Fruit fly (Drosophila melanogaster) whole organism, prepupa: ENCODE results near the gene CG10516.

Source experiments
- CG10631 ChIP-seq: fragments of 200-800 bp; sonication (Bioruptor generic); optimal IDR thresholded peaks from 2 replicates; lab custom pipeline; 2016; ENCODE audit warnings: missing biosample characterization, missing genetic modification characterization
- CG11762 ChIP-seq: fragments of 200-800 bp; sonication (Bioruptor generic); optimal IDR thresholded peaks from 3 replicates; lab custom pipeline; 2016; ENCODE audit warnings: missing biosample characterization, missing genetic modification characterization; ENCODE audit not compliant: insufficient read depth
- CG15336 ChIP-seq: fragments of 200-800 bp; sonication (Bioruptor generic); IDR thresholded peaks from 2 replicates; pipeline ENCODE4 v1.3.6; 2022; ENCODE audit warnings: missing biosample characterization, missing genetic modification characterization
- CG16779 ChIP-seq: fragments of 200-800 bp; sonication (Bioruptor generic); optimal IDR thresholded peaks from 3 replicates; lab custom pipeline; 2017; ENCODE audit warnings: missing biosample characterization, mild to moderate bottlenecking, missing genetic modification characterization
- CG3032 ChIP-seq: fragments of 200-800 bp; optimal IDR thresholded peaks from 2 replicates; lab custom pipeline; 2019; ENCODE audit warnings: missing biosample characterization, mild to moderate bottlenecking, missing genetic modification characterization, moderate library complexity
- CG31627 ChIP-seq: fragments of 200-800 bp; sonication (Bioruptor generic); optimal IDR thresholded peaks from 3 replicates; lab custom pipeline; 2016; ENCODE audit warnings: missing biosample characterization, missing genetic modification characterization
- CG34406 ChIP-seq: fragments of 200-800 bp; sonication (Bioruptor generic); optimal IDR thresholded peaks from 3 replicates; lab custom pipeline; 2016; ENCODE audit warnings: missing biosample characterization, missing genetic modification characterization
- CG3919 ChIP-seq: fragments of 200-800 bp; sonication (Bioruptor generic); optimal IDR thresholded peaks from 3 replicates; lab custom pipeline; 2016; ENCODE audit warnings: missing biosample characterization, missing genetic modification characterization
- CG4318 ChIP-seq: fragments of 200-800 bp; sonication (Bioruptor generic); optimal IDR thresholded peaks from 3 replicates; lab custom pipeline; 2017; ENCODE audit warnings: missing biosample characterization, mild to moderate bottlenecking, missing genetic modification characterization
- CG6163 ChIP-seq: fragments of 200-800 bp; sonication (Bioruptor generic); IDR thresholded peaks from 3 replicates; pipeline ENCODE4 v1.3.6; 2022; ENCODE audit warnings: missing biosample characterization, missing genetic modification characterization
- CG6276 ChIP-seq: fragments of 200-800 bp; sonication (Bioruptor generic); optimal IDR thresholded peaks from 2 replicates; lab custom pipeline; 2017; ENCODE audit warnings: missing biosample characterization, mild to moderate bottlenecking, missing genetic modification characterization
- CG6792 ChIP-seq: fragments of 200-800 bp; sonication (Bioruptor generic); optimal IDR thresholded peaks from 3 replicates; lab custom pipeline; 2016; ENCODE audit warnings: missing biosample characterization, missing genetic modification characterization
- CG6854 ChIP-seq: fragments of 200-800 bp; sonication (Bioruptor generic); optimal IDR thresholded peaks from 2 replicates; lab custom pipeline; 2017; ENCODE audit warnings: missing biosample characterization, mild to moderate bottlenecking, missing genetic modification characterization
- CG7368 ChIP-seq: fragments of 200-800 bp; sonication (Bioruptor generic); optimal IDR thresholded peaks from 3 replicates; lab custom pipeline; 2016; ENCODE audit warnings: missing biosample characterization, missing genetic modification characterization
- CG8119 ChIP-seq: fragments of 200-800 bp; sonication (Bioruptor generic); IDR thresholded peaks from 3 replicates; pipeline ENCODE4 v1.3.6; 2022; ENCODE audit warnings: missing biosample characterization, missing genetic modification characterization
- Eip78C ChIP-seq: fragments of 200-800 bp; sonication (Bioruptor generic); peaks from one replicate; lab custom pipeline; 2016; ENCODE audit warnings: missing biosample characterization, missing genetic modification characterization
- Ets21C ChIP-seq: fragments of 200-800 bp; sonication (Bioruptor generic); optimal IDR thresholded peaks from 3 replicates; lab custom pipeline; 2016; ENCODE audit warnings: missing biosample characterization, missing genetic modification characterization
- Ets96B ChIP-seq: fragments of 200-800 bp; optimal IDR thresholded peaks from 2 replicates; lab custom pipeline; 2019; ENCODE audit warnings: missing biosample characterization, mild to moderate bottlenecking, missing genetic modification characterization, moderate library complexity
- Gug ChIP-seq: fragments of 200-800 bp; sonication (Bioruptor generic); IDR thresholded peaks from 2 replicates; pipeline ENCODE4 v1.3.6; 2022; ENCODE audit warnings: missing biosample characterization, missing genetic modification characterization
- Lpt ChIP-seq: fragments of 200-800 bp; sonication (Bioruptor generic); optimal IDR thresholded peaks from 3 replicates; lab custom pipeline; 2016; ENCODE audit warnings: missing biosample characterization, missing genetic modification characterization
- Met ChIP-seq: fragments of 200-800 bp; sonication (Bioruptor generic); optimal IDR thresholded peaks from 3 replicates; lab custom pipeline; 2016; ENCODE audit warnings: missing biosample characterization, missing genetic modification characterization
- OdsH ChIP-seq: fragments of 200-800 bp; sonication (Bioruptor generic); optimal IDR thresholded peaks from 3 replicates; lab custom pipeline; 2016; ENCODE audit warnings: missing biosample characterization, missing genetic modification characterization
- Sox102F ChIP-seq: fragments of 200-800 bp; sonication (Bioruptor generic); optimal IDR thresholded peaks from 2 replicates; lab custom pipeline; 2016; ENCODE audit warnings: missing biosample characterization, mild to moderate bottlenecking, missing genetic modification characterization
- Sox14 ChIP-seq: fragments of 200-800 bp; sonication (Bioruptor generic); optimal IDR thresholded peaks from 3 replicates; lab custom pipeline; 2016; ENCODE audit warnings: missing biosample characterization, missing genetic modification characterization
- Sox15 ChIP-seq: fragments of 200-800 bp; sonication (Bioruptor generic); optimal IDR thresholded peaks from 3 replicates; lab custom pipeline; 2016; ENCODE audit warnings: missing biosample characterization, missing genetic modification characterization
- achi ChIP-seq: fragments of 200-800 bp; sonication (Bioruptor generic); optimal IDR thresholded peaks from 3 replicates; lab custom pipeline; 2016; ENCODE audit warnings: missing biosample characterization, missing genetic modification characterization
- cyc ChIP-seq: fragments of 200-800 bp; sonication (Bioruptor generic); optimal IDR thresholded peaks from 3 replicates; lab custom pipeline; 2016; ENCODE audit warnings: missing biosample characterization, missing genetic modification characterization
- dsx ChIP-seq: fragments of 200-800 bp; optimal IDR thresholded peaks from 3 replicates; lab custom pipeline; 2019; ENCODE audit warnings: missing biosample characterization, mild to moderate bottlenecking, missing genetic modification characterization, moderate library complexity; ENCODE audit not compliant: poor library complexity, severe bottlenecking
- esn ChIP-seq: fragments of 200-800 bp; sonication (Bioruptor generic); optimal IDR thresholded peaks from 2 replicates; lab custom pipeline; 2016; ENCODE audit warnings: missing biosample characterization, mild to moderate bottlenecking, missing genetic modification characterization, moderate library complexity
- fd59A ChIP-seq: fragments of 200-800 bp; sonication (Bioruptor generic); optimal IDR thresholded peaks from 2 replicates; lab custom pipeline; 2017; ENCODE audit warnings: missing biosample characterization, mild to moderate bottlenecking, missing genetic modification characterization, missing genetic modification reagents
- fd85E ChIP-seq: fragments of 200-800 bp; sonication (Bioruptor generic); optimal IDR thresholded peaks from 3 replicates; lab custom pipeline; 2016; ENCODE audit warnings: missing biosample characterization, missing genetic modification characterization
- fkh ChIP-seq: fragments of 200-800 bp; sonication (Bioruptor generic); optimal IDR thresholded peaks from 3 replicates; lab custom pipeline; 2017; ENCODE audit warnings: missing biosample characterization, mild to moderate bottlenecking, missing genetic modification characterization, moderate library complexity
- lz ChIP-seq: fragments of 200-800 bp; sonication (Bioruptor generic); optimal IDR thresholded peaks from 3 replicates; lab custom pipeline; 2016; ENCODE audit warnings: missing biosample characterization, missing genetic modification characterization
- net ChIP-seq: fragments of 200-800 bp; sonication (Bioruptor generic); optimal IDR thresholded peaks from 3 replicates; lab custom pipeline; 2016; ENCODE audit warnings: missing biosample characterization, missing genetic modification characterization
- salr ChIP-seq, 2 experiments: fragments of 200-800 bp; sonication (Bioruptor generic); optimal IDR thresholded peaks; 3 replicates each; lab custom pipeline; 2016 to 2018; ENCODE audit warnings: missing biosample characterization in 2 of 2, missing genetic modification characterization in 2 of 2, mild to moderate bottlenecking in 1 of 2
- ss ChIP-seq, 2 experiments: fragments of 200-800 bp; sonication (Bioruptor generic); optimal IDR thresholded peaks; 2 replicates in 1 of 2; 3 replicates in 1 of 2; lab custom pipeline; 2017 to 2018; ENCODE audit warnings: mild to moderate bottlenecking in 2 of 2, missing biosample characterization in 2 of 2, missing genetic modification characterization in 2 of 2, moderate library complexity in 1 of 2
- svp ChIP-seq: fragments of 200-800 bp; sonication (Bioruptor generic); peaks from one replicate; lab custom pipeline; 2016; ENCODE audit warnings: missing biosample characterization, missing genetic modification characterization
- topi ChIP-seq: fragments of 200-800 bp; sonication (Bioruptor generic); optimal IDR thresholded peaks from 3 replicates; lab custom pipeline; 2016; ENCODE audit warnings: missing biosample characterization, missing genetic modification characterization
- vri ChIP-seq: fragments of 200-800 bp; sonication (Bioruptor generic); optimal IDR thresholded peaks from 3 replicates; lab custom pipeline; 2016; ENCODE audit warnings: missing biosample characterization, mild to moderate bottlenecking, missing genetic modification characterization

Gene CG10516

DNA sequence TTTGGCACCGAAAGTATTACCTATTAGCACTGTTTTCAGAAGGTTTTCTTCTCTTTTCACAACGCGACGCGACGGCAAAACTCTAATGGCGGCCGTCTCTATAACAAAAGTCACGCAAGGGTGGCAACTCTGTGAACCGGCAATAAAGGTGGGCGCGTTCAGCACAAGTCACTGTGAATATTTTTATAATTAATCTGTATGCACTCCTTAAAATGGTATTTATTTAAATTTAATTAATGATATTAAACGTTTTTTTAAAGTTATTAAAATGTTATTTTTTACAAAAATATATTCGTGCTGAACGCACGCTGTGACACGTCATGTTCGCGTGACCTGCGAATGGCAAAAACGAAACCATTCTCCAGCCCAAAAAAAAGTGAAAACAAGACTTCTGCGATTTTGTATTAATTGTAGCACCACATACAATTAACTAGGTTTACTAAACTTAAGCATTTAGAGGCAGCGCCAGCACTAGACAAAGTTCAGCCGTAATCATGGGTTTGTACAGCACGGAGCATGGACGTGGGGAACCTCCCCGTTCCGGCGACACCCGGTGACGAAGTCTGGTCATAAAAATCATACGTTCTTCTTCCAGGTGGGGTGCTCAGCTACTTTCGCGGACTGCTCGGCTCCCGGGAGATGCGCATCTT, 14.9 kb downstream of the CG10516 start, which contains the start of the genes brm and Arl1 (continued):
- TF ChIP-seq Sox15 (peak; percentile 98), net (GFP tag; lab: Kevin White, UChicago) (peak; percentile 97), Met (GFP tag; lab: Kevin White, UChicago) (peak; percentile 94), Gug (GFP tag; lab: Robert Waterston, UW) (peak; percentile 99), achi (GFP tag; lab: Kevin White, UChicago) (peak; percentile 97), CG6792 (peak; percentile 94), CG6163 (peak; percentile 99), Sox102F (GFP tag; lab: Kevin White, UChicago) (peak; percentile 95), CG15336 (GFP tag; lab: Robert Waterston, UW) (peak; percentile 98), ss (GFP tag; optimal IDR thresholded peaks at IDR 0.05; lab: Kevin White, UChicago) (peak in 1 of 2 experiments; percentile 99), dsx (GFP tag; lab: Kevin White, UChicago) (peak; percentile 97), CG10631 (GFP tag; lab: Kevin White, UChicago) (peak; percentile 98), Ets96B (tag; lab: Kevin White, UChicago) (peak; percentile 99)

DNA sequence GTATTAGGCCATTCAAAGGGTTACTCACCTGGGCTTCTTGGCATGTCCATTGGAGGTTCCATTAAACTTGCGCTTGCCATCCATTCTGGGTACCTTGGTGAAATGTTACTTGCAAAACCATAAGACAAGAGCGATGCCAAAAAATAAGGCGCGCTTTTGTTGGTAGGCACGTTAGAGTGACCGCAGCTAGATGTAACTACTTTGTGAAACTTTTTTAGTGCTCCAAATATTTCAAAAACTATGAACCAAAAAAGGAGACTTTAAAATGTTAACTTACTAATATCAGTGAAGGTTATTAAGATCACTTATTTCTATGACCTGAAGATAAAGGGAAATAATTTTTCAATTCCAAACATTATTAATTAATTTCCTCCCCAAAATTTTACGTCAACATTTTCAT, 19.6 kb downstream of the CG10516 start, which contains the start of gene PolD1:
Gene PolD1, minus strand, starts transcription at position 181 of the 400 bp plus-strand sequence.
- TF ChIP-seq Lpt (GFP tag; lab: Kevin White, UChicago) (no peak), svp (GFP tag; lab: Kevin White, UChicago) (no peak), CG34406 (GFP tag; lab: Kevin White, UChicago) (no peak), achi (GFP tag; lab: Kevin White, UChicago) (no peak), CG10631 (GFP tag; lab: Kevin White, UChicago) (no peak), Sox15 (no peak), Eip78C (GFP tag; lab: Kevin White, UChicago) (no peak), CG6854 (GFP tag; lab: Kevin White, UChicago) (no peak), CG8119 (GFP tag; lab: Robert Waterston, UW) (no peak), fkh (GFP tag; lab: Kevin White, UChicago) (no peak), CG7368 (GFP tag; lab: Kevin White, UChicago) (no peak)
- TF ChIP-seq, all 60 proteins: peak for 0

DNA sequence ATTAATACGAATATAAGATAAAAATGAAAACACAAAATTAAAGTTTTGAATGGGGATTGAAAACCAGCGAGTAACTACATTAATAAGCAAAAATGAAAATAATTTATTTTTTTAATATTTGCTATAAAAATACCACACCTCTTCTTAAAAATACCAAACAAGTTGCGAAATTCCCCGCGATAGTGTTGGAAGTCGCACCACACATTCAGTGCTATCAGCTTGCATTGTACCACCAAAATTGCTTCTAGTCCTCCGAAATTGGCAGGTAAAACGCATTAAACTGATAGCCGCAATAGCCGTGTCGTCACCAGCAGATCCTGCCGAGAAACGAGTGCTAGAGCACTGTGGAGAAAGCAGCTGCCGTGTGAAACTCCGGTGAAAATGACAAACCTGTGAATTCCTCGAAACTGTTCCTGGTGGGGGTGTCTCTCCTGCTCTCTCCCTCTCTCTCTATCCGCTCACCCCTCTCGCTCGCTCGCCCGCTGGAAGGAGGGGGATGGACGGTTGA, 20.1 kb downstream of the CG10516 start, which contains the start of gene Hip14:
Gene Hip14, plus strand, starts transcription at position 198 of the 508 bp plus-strand sequence.
- no peak for TF ChIP-seq CG6163
- no peak for TF ChIP-seq CG4318 (GFP tag; lab: Kevin White, UChicago)
- peak; percentile 12 for TF ChIP-seq cyc (GFP tag; lab: Kevin White, UChicago)
- peak; percentile 0 for TF ChIP-seq dsx (GFP tag; lab: Kevin White, UChicago)
- peak; percentile 66 for TF ChIP-seq vri (GFP tag; lab: Kevin White, UChicago)
- TF ChIP-seq salr (GFP tag; optimal IDR thresholded peaks at IDR 0.05; lab: Kevin White, UChicago) = no peak
- peak; percentile 11 for TF ChIP-seq CG3032
- TF ChIP-seq CG31627 = peak; percentile 19
- TF ChIP-seq CG11762 = no peak
- TF ChIP-seq esn = peak; percentile 36
- TF ChIP-seq CG6276 = no peak
- TF ChIP-seq Lpt (GFP tag; lab: Kevin White, UChicago) = no peak
- no peak for TF ChIP-seq fd59A
- TF ChIP-seq CG16779 (tag; lab: Kevin White, UChicago) = no peak
- peak; percentile 15 for TF ChIP-seq Sox14
- no peak for TF ChIP-seq net (GFP tag; lab: Kevin White, UChicago)
- peak; percentile 33 for TF ChIP-seq lz (GFP tag; lab: Kevin White, UChicago)
- no peak for TF ChIP-seq Gug (GFP tag; lab: Robert Waterston, UW)
- no peak for TF ChIP-seq Ets21C (GFP tag; lab: Kevin White, UChicago)
- TF ChIP-seq CG6854 (GFP tag; lab: Kevin White, UChicago) = peak; percentile 59
- no peak for TF ChIP-seq CG3919
- TF ChIP-seq Eip78C (GFP tag; lab: Kevin White, UChicago) = peak; percentile 43
- peak; percentile 32 for TF ChIP-seq topi (GFP tag; lab: Kevin White, UChicago)
- no peak for TF ChIP-seq fd85E (GFP tag; lab: Kevin White, UChicago)
- no peak for TF ChIP-seq OdsH
- TF ChIP-seq CG15336 (GFP tag; lab: Robert Waterston, UW) = peak; percentile 35; the same call in 1 of the 2 replicates
